Worm (Caenorhabditis elegans) whole organism, L4/young adult: ENCODE measurements around the gene srh-87.

Source experiments
- dao-5 ChIP-seq: sonication (generic microtip); optimal IDR thresholded peaks from 2 replicates; lab custom pipeline; 2016; ENCODE audit warnings: missing genotype, missing genetic modification characterization, moderate library complexity, missing compliant biosample characterization
- him-1 ChIP-seq: sonication (generic microtip); optimal IDR thresholded peaks from 2 replicates; lab custom pipeline; 2016; ENCODE audit warnings: missing genotype, missing genetic modification reagents, missing genetic modification characterization, missing compliant biosample characterization

- TF ChIP-seq dao-5 (tag; lab: Kevin White, UChicago), result no peak
- TF ChIP-seq him-1 (tag; lab: Kevin White, UChicago), result no peak
Observed at ce11 chrV:2920125-2920524, 25.4 kb downstream of the srh-87 start.
